Fruit fly (Drosophila melanogaster) whole organism, adult: ENCODE results near the gene SclB.

ENCODE experiments used
- CG11617 ChIP-seq: fragments of 200-800 bp; sonication (Bioruptor generic); optimal IDR thresholded peaks from 2 replicates; lab custom pipeline; 2017; ENCODE audit warnings: mild to moderate bottlenecking, missing biosample characterization, missing genetic modification reagents, missing genetic modification characterization
- CG12768 ChIP-seq: fragments of 200-800 bp; sonication (Bioruptor generic); optimal IDR thresholded peaks from 2 replicates; lab custom pipeline; 2017; ENCODE audit warnings: missing biosample characterization, missing genetic modification characterization, mild to moderate bottlenecking, moderate library complexity, missing genetic modification reagents
- CG14711 ChIP-seq: fragments of 200-800 bp; sonication (Bioruptor generic); optimal IDR thresholded peaks from 2 replicates; lab custom pipeline; 2018; ENCODE audit warnings: missing biosample characterization, mild to moderate bottlenecking, missing genetic modification characterization, moderate library complexity
- CG33017 ChIP-seq: fragments of 200-800 bp; sonication (Bioruptor generic); optimal IDR thresholded peaks from 2 replicates; lab custom pipeline; 2018; ENCODE audit warnings: missing biosample characterization, mild to moderate bottlenecking, missing genetic modification characterization, moderate library complexity
- Crg-1 ChIP-seq: fragments of 200-800 bp; sonication (Bioruptor generic); optimal IDR thresholded peaks from 2 replicates; lab custom pipeline; 2016; ENCODE audit warnings: missing biosample characterization, missing genetic modification characterization
- Hr96 ChIP-seq: fragments of 200-800 bp; sonication (Bioruptor generic); optimal IDR thresholded peaks from 2 replicates; lab custom pipeline; 2016; ENCODE audit warnings: missing biosample characterization, missing genetic modification characterization
- Mnt ChIP-seq: fragments of 200-800 bp; sonication (Bioruptor generic); optimal IDR thresholded peaks from 2 replicates; lab custom pipeline; 2016; ENCODE audit warnings: missing biosample characterization, mild to moderate bottlenecking, missing genetic modification characterization
- cic ChIP-seq: fragments of 200-800 bp; sonication (Bioruptor generic); optimal IDR thresholded peaks from 2 replicates; lab custom pipeline; 2017; ENCODE audit warnings: missing biosample characterization, mild to moderate bottlenecking, missing genetic modification characterization, moderate library complexity
- cnc ChIP-seq, 2 experiments: fragments of >200 bp; optimal IDR thresholded peaks; 2 replicates each; lab custom pipeline; 2017
- kay ChIP-seq: fragments of 200-800 bp; sonication (Bioruptor generic); peaks from one replicate; lab custom pipeline; 2016; ENCODE audit warnings: missing biosample characterization, missing genetic modification characterization, borderline replicate concordance
- ovo ChIP-seq: fragments of 200-800 bp; sonication (Bioruptor generic); optimal IDR thresholded peaks from 2 replicates; lab custom pipeline; 2016; ENCODE audit warnings: missing biosample characterization, missing genetic modification characterization
- pad ChIP-seq: fragments of 200-800 bp; sonication (Bioruptor generic); optimal IDR thresholded peaks from 3 replicates; lab custom pipeline; 2017; ENCODE audit warnings: missing biosample characterization, missing genetic modification characterization, mild to moderate bottlenecking, moderate library complexity, missing genetic modification reagents
- toe ChIP-seq: fragments of 200-800 bp; sonication (Bioruptor generic); optimal IDR thresholded peaks from 2 replicates; lab custom pipeline; 2016; ENCODE audit warnings: missing biosample characterization, missing genetic modification characterization

DNA sequence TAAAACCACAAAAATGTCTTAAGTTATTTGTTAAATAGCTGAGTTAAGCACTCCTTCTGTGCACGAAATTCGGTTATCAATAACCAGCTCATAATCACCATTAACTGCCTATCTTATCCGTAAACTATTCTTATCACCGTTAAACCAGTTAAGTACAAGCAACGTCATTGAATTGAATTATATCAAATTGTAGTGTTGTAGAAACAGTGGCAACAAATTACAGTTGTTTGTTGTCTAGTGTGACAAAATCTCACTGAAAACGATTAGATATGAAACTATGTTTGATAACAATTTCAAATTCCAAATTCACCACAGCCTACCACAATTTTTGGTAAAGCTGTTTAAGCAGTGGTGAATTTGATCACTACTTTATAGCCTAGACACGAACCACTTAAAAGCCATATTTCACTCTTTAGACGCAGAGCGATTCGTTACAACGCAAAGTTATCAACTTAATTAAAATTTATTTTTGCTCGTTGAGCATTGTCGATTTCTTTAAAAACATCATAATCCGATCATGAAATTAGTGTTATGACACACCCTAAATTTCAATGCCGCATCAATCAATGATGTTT is 36.1 kb upstream of the SclB start:
- no peak for TF ChIP-seq CG11617 (GFP tag; lab: Kevin White, UChicago)
- TF ChIP-seq cic (GFP tag; lab: Kevin White, UChicago) = no peak
- TF ChIP-seq CG12768 = no peak
- no peak for TF ChIP-seq toe (GFP tag; lab: Kevin White, UChicago)
- no peak for TF ChIP-seq ovo (GFP tag; lab: Kevin White, UChicago)
- TF ChIP-seq CG33017 (tag; lab: Kevin White, UChicago) = no peak
- peak; percentile 42 for TF ChIP-seq kay (GFP tag; lab: Kevin White, UChicago)
- no peak for TF ChIP-seq pad
- TF ChIP-seq Hr96 = no peak
- no peak for TF ChIP-seq Crg-1 (GFP tag; lab: Kevin White, UChicago)
- TF ChIP-seq Mnt (GFP tag; lab: Kevin White, UChicago) = no peak
- TF ChIP-seq CG14711 = no peak
- TF ChIP-seq cnc (optimal IDR thresholded peaks at IDR 0.05; lab: Kevin White, UChicago) = no peak
